Worm (Caenorhabditis elegans): ENCODE measurements around the gene F36D3.14.
"Not testable (repeated sequence)": the region's sequence is repeated elsewhere in the genome, so short reads cannot be mapped to it uniquely, and the experiment has no call there.

Gene F36D3.14

DNA sequence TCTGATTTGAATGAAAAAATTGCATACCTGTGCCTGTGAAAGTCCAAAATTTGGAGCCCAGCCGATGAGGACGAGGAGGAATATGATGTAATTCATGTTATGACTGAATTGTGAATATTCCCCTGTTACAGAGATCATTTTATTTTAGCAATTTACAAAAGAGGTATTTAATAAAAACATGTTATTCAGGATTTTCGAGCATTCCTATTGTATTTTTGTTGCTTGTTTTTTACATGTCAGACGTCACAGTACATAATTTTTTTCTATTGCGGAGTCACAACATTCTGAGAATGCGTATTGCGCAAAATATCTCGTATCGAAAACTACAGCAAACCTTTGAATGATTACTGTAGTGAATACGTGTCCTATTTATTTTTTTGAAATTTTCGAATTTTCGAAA is at the start of gene F36D3.14:
Gene F36D3.14, minus strand, starts transcription at position 101 of the 400 bp plus-strand sequence.
- TF ChIP-seq unc-62 (GFP tag; optimal IDR thresholded peaks at IDR 0.05), result no peak

DNA sequence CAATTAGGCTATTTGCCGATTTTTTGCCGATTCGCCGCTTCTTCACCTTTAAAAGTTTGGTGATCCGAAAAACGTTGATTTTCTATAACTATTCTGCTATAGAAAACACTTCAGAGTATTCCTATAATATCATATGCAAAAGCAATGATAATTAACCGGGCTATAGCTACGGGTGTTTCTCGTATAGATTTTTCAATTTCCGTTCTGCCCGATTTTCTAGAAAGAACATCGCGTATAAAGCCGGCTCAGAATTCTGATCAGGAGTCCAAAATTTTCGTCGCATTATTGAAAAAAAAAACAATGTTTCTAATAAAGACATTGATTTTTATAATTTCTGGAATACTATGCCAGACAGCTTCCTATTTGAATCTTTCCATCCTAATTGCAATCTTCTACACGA is 47.6 kb upstream of the F36D3.14 start, which contains the start of gene srbc-65:
Gene srbc-65, plus strand, starts transcription at position 301 of the 400 bp plus-strand sequence.
- no peak for TF ChIP-seq unc-62 (GFP tag; optimal IDR thresholded peaks at IDR 0.05)

DNA sequence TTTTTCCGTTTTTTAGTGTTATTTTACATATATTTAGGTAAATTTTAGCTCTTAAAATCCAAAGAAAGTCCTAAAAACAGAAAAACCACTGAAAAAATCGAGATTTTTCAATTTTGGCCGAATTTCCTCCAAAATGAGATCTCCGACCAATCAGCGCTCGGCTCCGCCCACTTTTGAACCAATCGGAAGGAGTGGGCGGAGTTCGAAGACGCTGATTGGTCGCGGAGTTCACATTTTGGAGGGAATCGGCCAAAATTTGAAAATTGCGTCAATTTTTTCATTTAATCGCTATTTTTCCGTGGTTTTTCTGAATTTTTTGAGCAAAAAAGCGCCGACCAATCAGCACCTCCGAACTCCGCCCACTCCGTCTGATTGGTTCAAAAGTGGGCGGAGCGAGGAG is 37.6 kb upstream of the F36D3.14 start:
- no peak for TF ChIP-seq unc-62 (GFP tag; optimal IDR thresholded peaks at IDR 0.05)

DNA sequence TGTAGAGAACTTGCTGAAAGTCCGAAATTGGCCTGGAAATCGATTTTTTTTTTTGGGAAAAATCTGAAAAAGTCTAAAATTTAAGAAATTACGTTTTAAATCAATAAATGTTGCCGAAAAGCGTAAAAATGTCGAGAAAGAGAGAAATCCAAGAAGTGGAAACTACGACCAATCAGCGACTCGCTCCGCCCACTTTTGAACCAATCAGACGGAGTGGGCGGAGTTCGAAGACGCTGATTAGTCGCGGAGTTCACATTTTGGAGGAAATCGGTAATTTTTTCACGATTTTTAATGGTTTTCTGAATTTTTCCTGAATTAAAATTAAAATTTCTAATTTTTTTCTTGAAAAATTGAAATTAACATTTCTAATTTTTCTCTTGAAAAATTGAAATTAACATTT is 36.6 kb upstream of the F36D3.14 start:
- no peak for TF ChIP-seq unc-62 (GFP tag; optimal IDR thresholded peaks at IDR 0.05)

- no peak for TF ChIP-seq unc-62 (GFP tag; optimal IDR thresholded peaks at IDR 0.05)
Observed at ce11 chrV:16537908-16538446, 34.9 kb upstream of the F36D3.14 start, which contains the start of gene Y32B12B.2. TSS of gene Y32B12B.2 (plus strand) at chrV:16538396.

- no peak for TF ChIP-seq unc-62 (GFP tag; optimal IDR thresholded peaks at IDR 0.05)
Observed at ce11 chrV:16536701-16537100, 33.6 kb upstream of the F36D3.14 start, which contains the start of gene Y32B12B.1. TSS of gene Y32B12B.1 (plus strand) at chrV:16537001.

ce11 chrV:16535172-16535571 is 32.1 kb upstream of the F36D3.14 start, which contains the start of gene Y32B12B.8:
TSS of gene Y32B12B.8 (plus strand) at chrV:16535472.
- no peak for TF ChIP-seq unc-62 (GFP tag; optimal IDR thresholded peaks at IDR 0.05)

- TF ChIP-seq unc-62 (GFP tag; optimal IDR thresholded peaks at IDR 0.05), result no peak
Observed at ce11 chrV:16534000-16534399, 30.9 kb upstream of the F36D3.14 start, which contains the start of gene cpr-2. TSS of gene cpr-2 (minus strand) at chrV:16534100.

DNA sequence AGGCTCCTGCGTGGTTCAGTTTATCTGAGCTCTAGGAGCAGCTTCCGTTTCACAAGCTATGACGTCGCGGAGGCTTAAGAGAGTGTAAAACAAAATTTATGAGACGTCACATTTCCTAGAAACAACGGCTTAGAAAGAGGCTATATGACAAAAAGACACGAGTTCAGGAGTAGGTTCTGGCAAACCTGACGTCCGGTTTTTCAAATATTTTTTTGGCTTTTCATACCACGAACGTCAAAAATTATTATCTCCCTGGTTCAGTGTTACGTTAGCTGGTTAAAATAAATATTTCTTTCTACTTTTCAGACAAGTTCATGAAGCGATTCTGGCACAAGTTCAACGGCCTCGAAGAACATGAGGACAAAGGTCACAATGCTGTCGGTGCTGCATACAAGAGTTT is 24.7 kb upstream of the F36D3.14 start, which contains the start of gene F36D3.16:
Gene F36D3.16, plus strand, starts transcription at position 301 of the 400 bp plus-strand sequence.
- TF ChIP-seq unc-62 (GFP tag; optimal IDR thresholded peaks at IDR 0.05), result no peak

DNA sequence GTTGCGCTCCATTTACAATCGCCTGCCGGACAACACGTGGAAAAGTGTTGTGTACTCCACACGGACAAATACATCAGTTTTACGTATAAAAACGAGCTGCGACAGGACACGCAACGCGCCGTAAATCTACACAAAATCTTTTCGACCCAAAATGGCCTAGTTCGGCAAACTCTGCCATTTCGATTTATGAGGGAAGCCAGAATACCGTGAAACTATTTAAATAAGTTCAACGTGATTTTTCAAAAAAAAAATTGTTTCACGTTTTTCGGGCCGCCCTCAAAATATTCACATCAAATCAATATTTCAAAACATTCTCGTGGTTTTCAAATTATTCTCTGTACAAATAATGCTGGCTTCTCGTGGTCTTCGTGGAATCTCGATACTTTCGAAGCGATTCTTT is 23.8 kb upstream of the F36D3.14 start, which contains the start of gene F36D3.8:
Gene F36D3.8, plus strand, starts transcription at position 301 of the 400 bp plus-strand sequence.
- TF ChIP-seq unc-62 (GFP tag; optimal IDR thresholded peaks at IDR 0.05), result no peak

ce11 chrV:16522242-16522641 is 19.2 kb upstream of the F36D3.14 start, which contains the start of gene srw-34:
TSS of gene srw-34 (minus strand) at chrV:16522342.
- TF ChIP-seq unc-62 (GFP tag; optimal IDR thresholded peaks at IDR 0.05), result no peak

DNA sequence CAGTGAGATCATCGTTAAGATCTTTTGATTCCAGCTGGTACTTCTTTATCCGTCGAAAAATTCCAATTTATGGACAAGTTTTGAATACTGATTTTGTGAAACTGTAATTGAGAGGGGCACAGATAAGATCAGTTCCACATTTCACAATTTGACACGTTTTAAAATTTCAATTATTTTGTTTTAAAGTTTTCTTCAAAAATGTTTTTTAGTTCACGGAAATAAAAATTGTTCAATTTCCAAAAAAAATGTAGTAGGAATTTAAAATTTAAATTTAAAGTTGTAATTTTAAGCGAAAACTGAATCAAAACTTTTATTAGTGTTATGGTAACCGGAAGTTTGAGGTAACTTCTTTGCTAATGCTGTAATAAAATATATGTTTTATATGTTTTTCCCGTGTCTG is 14.6 kb upstream of the F36D3.14 start, which contains the start of gene F36D3.4:
Gene F36D3.4, minus strand, starts transcription at position 101 of the 400 bp plus-strand sequence.
- no peak for TF ChIP-seq unc-62 (GFP tag; optimal IDR thresholded peaks at IDR 0.05)

DNA sequence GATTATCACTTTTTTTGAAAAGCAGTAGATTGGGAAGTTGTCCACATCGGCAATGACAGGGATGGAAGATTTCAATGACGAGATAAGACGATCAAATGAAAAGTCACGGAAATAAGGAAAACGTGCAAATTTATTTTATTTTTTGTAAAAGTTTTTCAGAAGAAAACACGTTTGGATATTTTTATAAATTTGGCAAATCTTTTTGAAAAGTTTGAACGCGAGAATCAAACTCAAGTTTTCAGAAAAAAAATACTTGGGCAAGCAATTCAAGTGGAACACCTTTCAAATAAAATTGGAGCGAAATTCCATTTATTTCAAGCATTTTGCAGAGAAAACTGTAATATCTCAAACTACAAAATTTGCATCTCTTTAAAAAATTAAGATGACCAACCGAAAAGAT is 12.1 kb upstream of the F36D3.14 start, which contains the start of gene F36D3.5:
Gene F36D3.5, minus strand, starts transcription at position 101 of the 400 bp plus-strand sequence.
- TF ChIP-seq unc-62 (GFP tag; optimal IDR thresholded peaks at IDR 0.05), result not testable (repeated sequence)

ce11 chrV:16508667-16509066 is 5.6 kb upstream of the F36D3.14 start, which contains the start of gene srr-3:
TSS of gene srr-3 (minus strand) at chrV:16508767.
- TF ChIP-seq unc-62 (GFP tag; optimal IDR thresholded peaks at IDR 0.05), result no peak

- TF ChIP-seq unc-62 (GFP tag; optimal IDR thresholded peaks at IDR 0.05), result no peak
Observed at ce11 chrV:16506650-16507049, 3.6 kb upstream of the F36D3.14 start.

- no peak for TF ChIP-seq unc-62 (GFP tag; optimal IDR thresholded peaks at IDR 0.05)
Observed at ce11 chrV:16505828-16506227, 2.8 kb upstream of the F36D3.14 start, which contains the start of gene nhr-54. TSS of gene nhr-54 (minus strand) at chrV:16505928.

ce11 chrV:16499006-16499405 is 4.1 kb downstream of the F36D3.14 start, which contains the start of gene F36D3.1:
TSS of gene F36D3.1 (plus strand) at chrV:16499352.
- no peak for TF ChIP-seq unc-62 (GFP tag; optimal IDR thresholded peaks at IDR 0.05)

All from whole organism, dauer.